Worm (Caenorhabditis elegans) whole organism, L3 larva: ENCODE data around the gene F31D5.6.

Experiments
- fos-1 ChIP-seq: fragments of 150-350 bp; optimal IDR thresholded peaks from 2 replicates; lab custom pipeline; 2014; ENCODE audit warnings: missing biosample characterization, missing genetic modification characterization
- lin-15B ChIP-seq: fragments of 150-350 bp; optimal IDR thresholded peaks from 2 replicates; lab custom pipeline; 2014; ENCODE audit warnings: missing biosample characterization, missing genetic modification characterization
- nhr-11 ChIP-seq: fragments of 150-350 bp; optimal IDR thresholded peaks from 2 replicates; lab custom pipeline; 2014; ENCODE audit warnings: missing biosample characterization, missing genetic modification characterization
- nhr-12 ChIP-seq: fragments of 150-350 bp; optimal IDR thresholded peaks from 2 replicates; lab custom pipeline; 2014; ENCODE audit warnings: missing biosample characterization, missing genetic modification characterization
- nhr-76 ChIP-seq: fragments of 150-350 bp; sonication (generic microtip); optimal IDR thresholded peaks from 5 replicates; lab custom pipeline; 2014; ENCODE audit warnings: missing biosample characterization, missing genetic modification characterization
- nhr-77 ChIP-seq: fragments of 150-350 bp; optimal IDR thresholded peaks from 2 replicates; lab custom pipeline; 2014; ENCODE audit warnings: missing biosample characterization, missing genetic modification characterization
- pha-4 ChIP-seq: fragments of 150-350 bp; optimal IDR thresholded peaks from 2 replicates; lab custom pipeline; 2014; ENCODE audit warnings: missing biosample characterization, missing genetic modification reagents, missing genetic modification characterization
- pqm-1 ChIP-seq: fragments of 150-350 bp; optimal IDR thresholded peaks from 2 replicates; lab custom pipeline; 2017; ENCODE audit warnings: missing biosample characterization, missing genetic modification characterization, inconsistent platforms
- unc-62 ChIP-seq: fragments of 150-350 bp; sonication (generic microtip); optimal IDR thresholded peaks from 4 replicates; lab custom pipeline; 2014; ENCODE audit warnings: missing biosample characterization, missing genetic modification reagents, missing genetic modification characterization

- no peak for TF ChIP-seq fos-1 (tag; lab: Kevin White, UChicago)
- TF ChIP-seq nhr-77, result no peak
- no peak for TF ChIP-seq nhr-11
- TF ChIP-seq lin-15B, result no peak
- no peak for TF ChIP-seq nhr-12
- TF ChIP-seq unc-62 (GFP tag; lab: Kevin White, UChicago), result no peak
- TF ChIP-seq pqm-1 (tag; lab: Kevin White, UChicago), result no peak
- no peak for TF ChIP-seq pha-4 (tag; lab: Kevin White, UChicago)
- TF ChIP-seq nhr-76, result no peak
These were observed 39.0 kb upstream of the F31D5.6 start, which contains the start of gene R03H10.5 for ce11 chrII:4170508-4170907.
